Worm (Caenorhabditis elegans): ENCODE data around the gene C07E3.4.

DNA sequence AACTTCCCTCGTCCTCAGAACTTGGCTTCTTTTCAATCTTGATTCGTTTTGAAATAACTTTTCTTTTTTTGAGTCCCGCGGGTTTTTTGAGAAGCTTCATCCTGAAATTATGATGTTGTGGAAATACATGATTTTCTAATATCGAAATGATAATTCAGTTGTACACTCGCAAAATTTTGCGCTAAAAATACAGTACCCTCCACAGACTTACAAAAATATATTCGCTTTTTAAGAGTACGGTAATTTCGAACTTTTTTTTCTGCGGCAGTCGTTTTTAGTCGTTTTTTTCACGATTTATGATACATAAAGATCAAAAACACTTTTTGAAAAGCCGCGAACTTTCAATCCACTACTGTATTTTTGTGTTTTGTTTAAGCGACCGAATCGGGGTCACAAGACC, 15.6 kb upstream of the C07E3.4 start, which contains the start of gene pro-2:
- TF ChIP-seq dmd-9 (GFP tag; IDR thresholded peaks at IDR 0.05) (no peak), nhr-76 (tag; optimal IDR thresholded peaks at IDR 0.05) (no peak), lsy-2 (tag; optimal IDR thresholded peaks at IDR 0.05) (no peak), D1046.2 (GFP tag; IDR thresholded peaks at IDR 0.05) (no peak), gei-8 (GFP tag; optimal IDR thresholded peaks at IDR 0.05) (no peak), spr-3 (GFP tag; optimal IDR thresholded peaks at IDR 0.05) (no peak), T20F7.1 (GFP tag; optimal IDR thresholded peaks at IDR 0.05) (no peak), nhr-237 (tag; optimal IDR thresholded peaks at IDR 0.05) (no peak), daf-16 (GFP tag; optimal IDR thresholded peaks at IDR 0.05) (no peak), daf-16 (tag; optimal IDR thresholded peaks at IDR 0.05) (no peak)
